Worm (Caenorhabditis elegans): ENCODE measurements around the gene col-104.

Gene col-104

ce11 chrIV:1361616-1362228 is 6.6 kb upstream of the col-104 start:
- TF ChIP-seq pat-9 (tag; optimal IDR thresholded peaks at IDR 0.05): no peak
- TF ChIP-seq T23F11.4 (GFP tag; optimal IDR thresholded peaks at IDR 0.05): no peak
- no peak for TF ChIP-seq zip-5 (tag; optimal IDR thresholded peaks at IDR 0.05)
- TF ChIP-seq nfya-1 (tag; optimal IDR thresholded peaks at IDR 0.05): peak; percentile 29
- TF ChIP-seq pha-4 (tag; optimal IDR thresholded peaks at IDR 0.05): no peak
- no peak for TF ChIP-seq hlh-8 (tag; optimal IDR thresholded peaks at IDR 0.05)
- no peak for TF ChIP-seq unc-86 (tag; optimal IDR thresholded peaks at IDR 0.05)
- TF ChIP-seq hlh-6 (tag; optimal IDR thresholded peaks at IDR 0.05): no peak
- no peak for TF ChIP-seq ets-4 (tag; optimal IDR thresholded peaks at IDR 0.05)
- TF ChIP-seq rnt-1 (tag; optimal IDR thresholded peaks at IDR 0.05): peak; percentile 10
- peak; percentile 40 for TF ChIP-seq unc-55 (GFP tag; optimal IDR thresholded peaks at IDR 0.05)
- peak; percentile 1 for TF ChIP-seq ceh-19 (GFP tag; optimal IDR thresholded peaks at IDR 0.05)
- TF ChIP-seq pha-2 (tag; optimal IDR thresholded peaks at IDR 0.05): no peak
- TF ChIP-seq ttx-3 (tag; optimal IDR thresholded peaks at IDR 0.05): no peak
- TF ChIP-seq ceh-18 (tag; optimal IDR thresholded peaks at IDR 0.05): peak; percentile 34

- TF ChIP-seq hlh-13 (GFP tag; optimal IDR thresholded peaks at IDR 0.05): no peak
Measured at ce11 chrIV:1359125-1359524, 4.0 kb upstream of the col-104 start, which contains the start of gene col-105. TSS of gene col-105 (minus strand) at chrIV:1359225.

- peak; percentile 25 for TF ChIP-seq C08G9.2 (tag; optimal IDR thresholded peaks at IDR 0.05)
- peak; percentile 25 for TF ChIP-seq pat-9 (tag; optimal IDR thresholded peaks at IDR 0.05)
- no peak for TF ChIP-seq ceh-18 (tag; optimal IDR thresholded peaks at IDR 0.05)
- TF ChIP-seq ama-1 (optimal IDR thresholded peaks at IDR 0.05): no peak
- peak; percentile 33 for TF ChIP-seq elt-4 (tag; optimal IDR thresholded peaks at IDR 0.05)
- TF ChIP-seq sox-4 (tag; optimal IDR thresholded peaks at IDR 0.05): peak; percentile 10
- no peak for TF ChIP-seq fkh-6 (tag; optimal IDR thresholded peaks at IDR 0.05)
- no peak for TF ChIP-seq lin-11 (tag; optimal IDR thresholded peaks at IDR 0.05)
- TF ChIP-seq C38D4.7 (GFP tag; optimal IDR thresholded peaks at IDR 0.05): peak; percentile 2
- TF ChIP-seq fkh-10 (GFP tag; optimal IDR thresholded peaks at IDR 0.05): no peak
- TF ChIP-seq hlh-6 (tag; optimal IDR thresholded peaks at IDR 0.05): peak; percentile 22
- TF ChIP-seq pha-2 (tag; optimal IDR thresholded peaks at IDR 0.05): no peak
- no peak for TF ChIP-seq ceh-34 (tag; optimal IDR thresholded peaks at IDR 0.05)
- TF ChIP-seq nhr-232 (tag; optimal IDR thresholded peaks at IDR 0.05): peak; percentile 33
- no peak for TF ChIP-seq hlh-15 (tag; optimal IDR thresholded peaks at IDR 0.05)
- TF ChIP-seq ceh-9 (tag; optimal IDR thresholded peaks at IDR 0.05): peak; percentile 41
- TF ChIP-seq ahr-1 (tag; optimal IDR thresholded peaks at IDR 0.05): no peak
- peak; percentile 4 for TF ChIP-seq syd-9 (tag; optimal IDR thresholded peaks at IDR 0.05)
- TF ChIP-seq F13H6.1 (tag; optimal IDR thresholded peaks at IDR 0.05): peak; percentile 23
- TF ChIP-seq ttx-3 (tag; optimal IDR thresholded peaks at IDR 0.05): no peak
- TF ChIP-seq unc-55 (GFP tag; optimal IDR thresholded peaks at IDR 0.05): no peak
- TF ChIP-seq unc-3 (GFP tag; conservative IDR thresholded peaks at IDR 0.05): no peak
- TF ChIP-seq unc-3 (tag; optimal IDR thresholded peaks at IDR 0.05): no peak
- TF ChIP-seq nfya-1 (tag; optimal IDR thresholded peaks at IDR 0.05): no peak
Measured at ce11 chrIV:1358109-1358508, 3.0 kb upstream of the col-104 start.

- no peak for TF ChIP-seq unc-55 (GFP tag; optimal IDR thresholded peaks at IDR 0.05)
- TF ChIP-seq C08G9.2 (tag; optimal IDR thresholded peaks at IDR 0.05): peak; percentile 20
- peak; percentile 33 for TF ChIP-seq ref-2 (tag; optimal IDR thresholded peaks at IDR 0.05)
- TF ChIP-seq unc-3 (GFP tag; conservative IDR thresholded peaks at IDR 0.05): no peak
- TF ChIP-seq unc-3 (tag; optimal IDR thresholded peaks at IDR 0.05): no peak
Measured at ce11 chrIV:1353811-1354210, 1.3 kb downstream of the col-104 start.

- TF ChIP-seq fkh-10 (GFP tag; optimal IDR thresholded peaks at IDR 0.05) (no peak), rnt-1 (tag; optimal IDR thresholded peaks at IDR 0.05) (no peak), hlh-13 (GFP tag; optimal IDR thresholded peaks at IDR 0.05) (no peak), ztf-16 (tag; optimal IDR thresholded peaks at IDR 0.05) (no peak), unc-3 (GFP tag; conservative IDR thresholded peaks at IDR 0.05) (no peak), unc-3 (tag; optimal IDR thresholded peaks at IDR 0.05) (no peak), ceh-18 (tag; optimal IDR thresholded peaks at IDR 0.05) (no peak), ttx-3 (tag; optimal IDR thresholded peaks at IDR 0.05) (no peak), madf-2 (tag; optimal IDR thresholded peaks at IDR 0.05) (no peak), tbx-2 (tag; optimal IDR thresholded peaks at IDR 0.05) (no peak), ets-4 (tag; optimal IDR thresholded peaks at IDR 0.05) (no peak), mec-3 (tag; optimal IDR thresholded peaks at IDR 0.05; ENCODE audit: borderline replicate concordance) (no peak), hlh-30 (tag; optimal IDR thresholded peaks at IDR 0.05; ENCODE audit: insufficient read depth) (no peak), dmd-4 (tag; optimal IDR thresholded peaks at IDR 0.05; ENCODE audit: borderline replicate concordance) (no peak), pag-3 (tag; optimal IDR thresholded peaks at IDR 0.05; ENCODE audit: borderline replicate concordance) (no peak), ceh-22 (tag; optimal IDR thresholded peaks at IDR 0.05) (no peak), K09A11.1 (tag; optimal IDR thresholded peaks at IDR 0.05; ENCODE audit: insufficient read depth) (no peak), elt-2 (tag; optimal IDR thresholded peaks at IDR 0.05) (no peak)
Measured at ce11 chrIV:1349352-1349751, 5.8 kb downstream of the col-104 start.
